Fruit fly (Drosophila melanogaster) whole organism, adult: ENCODE measurements around the gene GC.

Source experiments
- CG11617 ChIP-seq: fragments of 200-800 bp; sonication (Bioruptor generic); optimal IDR thresholded peaks from 2 replicates; lab custom pipeline; 2017; ENCODE audit warnings: mild to moderate bottlenecking, missing biosample characterization, missing genetic modification reagents, missing genetic modification characterization
- CG12768 ChIP-seq: fragments of 200-800 bp; sonication (Bioruptor generic); optimal IDR thresholded peaks from 2 replicates; lab custom pipeline; 2017; ENCODE audit warnings: missing biosample characterization, missing genetic modification characterization, mild to moderate bottlenecking, moderate library complexity, missing genetic modification reagents
- CG14711 ChIP-seq: fragments of 200-800 bp; sonication (Bioruptor generic); optimal IDR thresholded peaks from 2 replicates; lab custom pipeline; 2018; ENCODE audit warnings: missing biosample characterization, mild to moderate bottlenecking, missing genetic modification characterization, moderate library complexity
- CG1620 ChIP-seq: fragments of 200-800 bp; sonication (Bioruptor generic); optimal IDR thresholded peaks from 2 replicates; lab custom pipeline; 2016; ENCODE audit warnings: missing biosample characterization, missing genetic modification characterization
- CG33017 ChIP-seq: fragments of 200-800 bp; sonication (Bioruptor generic); optimal IDR thresholded peaks from 2 replicates; lab custom pipeline; 2018; ENCODE audit warnings: missing biosample characterization, mild to moderate bottlenecking, missing genetic modification characterization, moderate library complexity
- CG5204 ChIP-seq: fragments of 200-800 bp; sonication (Bioruptor generic); optimal IDR thresholded peaks from 2 replicates; lab custom pipeline; 2016; ENCODE audit warnings: missing biosample characterization, missing genetic modification characterization
- CG7045 ChIP-seq: fragments of 200-800 bp; sonication (Bioruptor generic); optimal IDR thresholded peaks from 2 replicates; lab custom pipeline; 2017; ENCODE audit warnings: missing biosample characterization, mild to moderate bottlenecking, missing genetic modification characterization
- CG7101 ChIP-seq: fragments of 200-800 bp; sonication (Bioruptor generic); optimal IDR thresholded peaks from 2 replicates; lab custom pipeline; 2018; ENCODE audit warnings: missing biosample characterization, mild to moderate bottlenecking, missing genetic modification characterization, moderate library complexity
- Clk ChIP-seq: fragments of 200-800 bp; sonication (Bioruptor generic); optimal IDR thresholded peaks from 2 replicates; lab custom pipeline; 2017; ENCODE audit warnings: missing biosample characterization, missing genetic modification characterization
- Crg-1 ChIP-seq: fragments of 200-800 bp; sonication (Bioruptor generic); optimal IDR thresholded peaks from 2 replicates; lab custom pipeline; 2016; ENCODE audit warnings: missing biosample characterization, missing genetic modification characterization
- Hr96 ChIP-seq: fragments of 200-800 bp; sonication (Bioruptor generic); optimal IDR thresholded peaks from 2 replicates; lab custom pipeline; 2016; ENCODE audit warnings: missing biosample characterization, missing genetic modification characterization
- Mnt ChIP-seq: fragments of 200-800 bp; sonication (Bioruptor generic); optimal IDR thresholded peaks from 2 replicates; lab custom pipeline; 2016; ENCODE audit warnings: missing biosample characterization, mild to moderate bottlenecking, missing genetic modification characterization
- bab1 ChIP-seq: fragments of 200-800 bp; sonication (Bioruptor generic); optimal IDR thresholded peaks from 3 replicates; lab custom pipeline; 2019; ENCODE audit warnings: missing biosample characterization, mild to moderate bottlenecking, missing genetic modification characterization, moderate library complexity
- cic ChIP-seq: fragments of 200-800 bp; sonication (Bioruptor generic); optimal IDR thresholded peaks from 2 replicates; lab custom pipeline; 2017; ENCODE audit warnings: missing biosample characterization, mild to moderate bottlenecking, missing genetic modification characterization, moderate library complexity
- cnc ChIP-seq, 2 experiments: fragments of >200 bp; optimal IDR thresholded peaks; 2 replicates each; lab custom pipeline; 2017
- kay ChIP-seq: fragments of 200-800 bp; sonication (Bioruptor generic); peaks from one replicate; lab custom pipeline; 2016; ENCODE audit warnings: missing biosample characterization, missing genetic modification characterization, borderline replicate concordance
- ovo ChIP-seq: fragments of 200-800 bp; sonication (Bioruptor generic); optimal IDR thresholded peaks from 2 replicates; lab custom pipeline; 2016; ENCODE audit warnings: missing biosample characterization, missing genetic modification characterization
- pad ChIP-seq: fragments of 200-800 bp; sonication (Bioruptor generic); optimal IDR thresholded peaks from 3 replicates; lab custom pipeline; 2017; ENCODE audit warnings: missing biosample characterization, missing genetic modification characterization, mild to moderate bottlenecking, moderate library complexity, missing genetic modification reagents
- tj ChIP-seq: fragments of 200-800 bp; sonication (Bioruptor generic); optimal IDR thresholded peaks from 3 replicates; lab custom pipeline; 2017; ENCODE audit warnings: missing biosample characterization, mild to moderate bottlenecking, missing genetic modification characterization, moderate library complexity
- toe ChIP-seq: fragments of 200-800 bp; sonication (Bioruptor generic); optimal IDR thresholded peaks from 2 replicates; lab custom pipeline; 2016; ENCODE audit warnings: missing biosample characterization, missing genetic modification characterization

Gene GC

dm6 chr3L:1602064-1602832 lies 26.9 kb downstream of the GC start, which contains the start of gene CG12104:
CG12104 (minus strand) TSS chr3L:1602674.
- TF ChIP-seq CG7045 (GFP tag; lab: Kevin White, UChicago) (no peak), CG11617 (GFP tag; lab: Kevin White, UChicago) (no peak), toe (no peak), CG12768 (GFP tag; lab: Kevin White, UChicago) (peak; percentile 20), Mnt (GFP tag; lab: Kevin White, UChicago) (peak; percentile 45), Hr96 (GFP tag; lab: Kevin White, UChicago) (no peak), Clk (no peak), CG7101 (tag; lab: Kevin White, UChicago) (peak; percentile 10), cic (GFP tag; lab: Kevin White, UChicago) (peak; percentile 86), bab1 (GFP tag; lab: Kevin White, UChicago) (peak; percentile 51), tj (GFP tag; lab: Kevin White, UChicago) (peak; percentile 80), kay (GFP tag; lab: Kevin White, UChicago) (no peak), pad (GFP tag; lab: Kevin White, UChicago) (peak; percentile 19), CG14711 (tag; lab: Kevin White, UChicago) (no peak), Crg-1 (GFP tag; lab: Kevin White, UChicago) (no peak), ovo (peak; percentile 22), CG33017 (tag; lab: Kevin White, UChicago) (no peak), CG5204 (GFP tag; lab: Kevin White, UChicago) (no peak), cnc (optimal IDR thresholded peaks at IDR 0.05; lab: Kevin White, UChicago) (no peak), CG1620 (GFP tag; lab: Kevin White, UChicago) (no peak)

- TF ChIP-seq CG12768 (GFP tag; lab: Kevin White, UChicago) (no peak), Mnt (GFP tag; lab: Kevin White, UChicago) (no peak), CG14711 (tag; lab: Kevin White, UChicago) (no peak), CG1620 (GFP tag; lab: Kevin White, UChicago) (no peak), pad (GFP tag; lab: Kevin White, UChicago) (peak; percentile 58), tj (GFP tag; lab: Kevin White, UChicago) (peak; percentile 95), kay (GFP tag; lab: Kevin White, UChicago) (no peak), bab1 (GFP tag; lab: Kevin White, UChicago) (no peak), toe (no peak), CG7101 (tag; lab: Kevin White, UChicago) (no peak), CG33017 (tag; lab: Kevin White, UChicago) (no peak), cnc (optimal IDR thresholded peaks at IDR 0.05; lab: Kevin White, UChicago) (no peak), Hr96 (GFP tag; lab: Kevin White, UChicago) (no peak), Crg-1 (GFP tag; lab: Kevin White, UChicago) (no peak)
Measured at dm6 chr3L:1592822-1593452, 36.2 kb downstream of the GC start.

DNA sequence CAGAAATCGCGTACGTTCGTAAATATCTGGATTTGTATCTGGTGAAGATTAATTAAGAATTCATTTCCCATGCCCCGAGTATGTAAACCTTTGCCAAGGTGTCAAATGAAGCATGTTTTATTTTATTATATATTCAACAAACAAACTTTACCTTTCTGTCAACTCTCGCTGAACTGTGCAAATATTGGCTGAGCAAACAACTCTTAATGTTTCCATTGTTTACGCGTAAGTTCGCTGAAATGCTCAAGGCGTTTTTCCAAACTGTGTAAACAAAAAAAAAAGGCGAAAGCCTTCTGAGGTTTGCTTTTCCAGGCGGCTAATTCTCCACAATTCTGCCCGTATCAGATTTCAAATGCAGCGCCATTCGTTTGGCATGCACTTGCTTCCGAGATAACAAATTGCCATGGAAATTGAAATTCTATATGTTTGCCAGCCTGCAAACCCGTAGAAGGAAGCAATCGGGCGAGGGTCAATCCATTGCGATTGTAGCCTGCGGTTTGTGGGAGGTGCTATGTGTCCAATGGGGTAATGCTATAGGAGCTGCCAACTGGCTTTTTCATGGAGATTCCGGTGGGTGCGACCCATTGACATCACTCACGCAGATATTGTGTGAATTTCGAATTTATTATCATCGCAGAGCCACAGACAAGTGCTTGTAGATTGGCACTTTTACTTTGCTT lies 37.3 kb downstream of the GC start:
- TF ChIP-seq Hr96 (GFP tag; lab: Kevin White, UChicago) (peak; percentile 78), Crg-1 (GFP tag; lab: Kevin White, UChicago) (peak; percentile 97), tj (GFP tag; lab: Kevin White, UChicago) (peak; percentile 80), cnc (optimal IDR thresholded peaks at IDR 0.05; lab: Kevin White, UChicago) (no peak), CG12768 (GFP tag; lab: Kevin White, UChicago) (peak; percentile 95), CG33017 (tag; lab: Kevin White, UChicago) (peak; percentile 85), ovo (peak; percentile 97), kay (GFP tag; lab: Kevin White, UChicago) (no peak), CG1620 (GFP tag; lab: Kevin White, UChicago) (peak; percentile 92), Mnt (GFP tag; lab: Kevin White, UChicago) (peak; percentile 71), CG7045 (GFP tag; lab: Kevin White, UChicago) (peak; percentile 96), CG5204 (GFP tag; lab: Kevin White, UChicago) (peak; percentile 79), Clk (peak; percentile 86), cic (GFP tag; lab: Kevin White, UChicago) (peak; percentile 96), bab1 (GFP tag; lab: Kevin White, UChicago) (peak; percentile 3), toe (peak; percentile 84), CG7101 (tag; lab: Kevin White, UChicago) (peak; percentile 92), CG14711 (tag; lab: Kevin White, UChicago) (peak; percentile 82), pad (GFP tag; lab: Kevin White, UChicago) (peak; percentile 74), CG11617 (GFP tag; lab: Kevin White, UChicago) (peak; percentile 83)

- TF ChIP-seq kay (GFP tag; lab: Kevin White, UChicago) (peak; percentile 49), Clk (no peak), ovo (no peak), CG5204 (GFP tag; lab: Kevin White, UChicago) (no peak), Hr96 (GFP tag; lab: Kevin White, UChicago) (no peak), CG7101 (tag; lab: Kevin White, UChicago) (no peak), pad (GFP tag; lab: Kevin White, UChicago) (no peak)
Measured at dm6 chr3L:1590194-1590593, 38.9 kb downstream of the GC start.
